Worm (Caenorhabditis elegans) whole organism, L4 larva: ENCODE measurements around the gene nhr-53.

Experiments used
- F49E8.2 ChIP-seq: sonication (generic microtip); optimal IDR thresholded peaks from 2 replicates; lab custom pipeline; 2016; ENCODE audit warnings: missing compliant biosample characterization, mild to moderate bottlenecking, missing genetic modification characterization, borderline replicate concordance
- T20F7.1 ChIP-seq: fragments of 200-800 bp; sonication (Bioruptor generic); optimal IDR thresholded peaks from 2 replicates; lab custom pipeline; 2018; ENCODE audit warnings: mild to moderate bottlenecking, missing genetic modification characterization, missing compliant biosample characterization
- Y105C5A.15 ChIP-seq: fragments of 200-800 bp; sonication (Bioruptor generic); IDR thresholded peaks from 2 replicates; pipeline ENCODE4 v1.3.6; 2022; ENCODE audit warnings: missing genetic modification characterization, missing compliant biosample characterization
- ZK337.2 ChIP-seq: fragments of 200-800 bp; sonication (Bioruptor generic); IDR thresholded peaks from 2 replicates; pipeline ENCODE4 v1.3.6; 2022; ENCODE audit warnings: missing genetic modification reagents, missing genetic modification characterization, missing compliant biosample characterization
- ZK546.5 ChIP-seq, 2 experiments: sonication (generic microtip); optimal IDR thresholded peaks; 2 replicates each; lab custom pipeline; 2017; ENCODE audit warnings: missing biosample characterization in 2 of 2, missing genetic modification characterization in 2 of 2
- ama-1 ChIP-seq: fragments of 150-350 bp; optimal IDR thresholded peaks from 2 replicates; lab custom pipeline; 2014; ENCODE audit warnings: inconsistent platforms, mixed read lengths
- arid-1 ChIP-seq: fragments of 200-800 bp; sonication (Bioruptor generic); conservative IDR thresholded peaks from 2 replicates; pipeline ENCODE4 v1.3.6; 2022; ENCODE audit warnings: missing genetic modification reagents, missing genetic modification characterization, missing compliant biosample characterization
- attf-4 ChIP-seq: sonication (generic microtip); optimal IDR thresholded peaks from 3 replicates; lab custom pipeline; 2017; ENCODE audit warnings: missing biosample characterization, missing genetic modification characterization
- ceh-44 ChIP-seq: fragments of 200-800 bp; sonication (Bioruptor generic); IDR thresholded peaks from 2 replicates; pipeline ENCODE4 v1.3.6; 2022; ENCODE audit warnings: missing genetic modification reagents, missing genetic modification characterization, missing compliant biosample characterization
- cey-2 ChIP-seq: sonication (generic microtip); optimal IDR thresholded peaks from 3 replicates; lab custom pipeline; 2017; ENCODE audit warnings: missing genetic modification characterization, mild to moderate bottlenecking, missing compliant biosample characterization, antibody characterized with exemption, borderline replicate concordance; ENCODE audit not compliant: insufficient read depth
- daf-16 ChIP-seq, 3 experiments: sonication (generic microtip); optimal IDR thresholded peaks; 2 replicates each; lab custom pipeline; 2016 to 2017; ENCODE audit warnings: missing genetic modification characterization in 3 of 3, missing genetic modification reagents in 3 of 3, mild to moderate bottlenecking in 2 of 3, missing compliant biosample characterization in 2 of 3, missing biosample characterization in 1 of 3, moderate library complexity in 1 of 3
- daf-8 ChIP-seq: fragments of 200-800 bp; sonication (Bioruptor generic); IDR thresholded peaks from 2 replicates; pipeline ENCODE4 v1.3.6; 2022; ENCODE audit warnings: missing genetic modification characterization, missing compliant biosample characterization
- dmd-8 ChIP-seq: fragments of 200-800 bp; sonication (Bioruptor generic); IDR thresholded peaks from 2 replicates; pipeline ENCODE4 v1.3.6; 2022; ENCODE audit warnings: missing genetic modification characterization, missing compliant biosample characterization
- dpl-1 ChIP-seq: fragments of 150-350 bp; optimal IDR thresholded peaks from 2 replicates; lab custom pipeline; 2014; ENCODE audit warnings: missing biosample characterization, missing genetic modification reagents, missing genetic modification characterization
- dve-1 ChIP-seq: sonication (generic microtip); optimal IDR thresholded peaks from 2 replicates; lab custom pipeline; 2017; ENCODE audit warnings: antibody characterized with exemption, mild to moderate bottlenecking, missing genetic modification characterization, missing compliant biosample characterization; ENCODE audit not compliant: insufficient read depth
- egl-43 ChIP-seq: fragments of 200-800 bp; sonication (Bioruptor generic); IDR thresholded peaks from 2 replicates; pipeline ENCODE4 v1.3.6; 2022; ENCODE audit warnings: missing genetic modification reagents, missing genetic modification characterization, missing compliant biosample characterization
- fkh-10 ChIP-seq: fragments of 150-350 bp; optimal IDR thresholded peaks from 2 replicates; lab custom pipeline; 2014; ENCODE audit warnings: missing biosample characterization, missing genetic modification reagents, missing genetic modification characterization
- hif-1 ChIP-seq, 2 experiments: sonication (generic microtip); optimal IDR thresholded peaks; 2 replicates each; lab custom pipeline; 2016 to 2017; ENCODE audit warnings: missing compliant biosample characterization in 2 of 2, missing genetic modification characterization in 2 of 2, missing genetic modification reagents in 2 of 2, missing genotype in 2 of 2, mild to moderate bottlenecking in 1 of 2
- hlh-11 ChIP-seq: fragments of 200-800 bp; sonication (Bioruptor generic); optimal IDR thresholded peaks from 2 replicates; lab custom pipeline; 2018; ENCODE audit warnings: mild to moderate bottlenecking, missing genetic modification characterization, missing compliant biosample characterization
- hmg-1.1 ChIP-seq: fragments of 200-800 bp; sonication (Bioruptor generic); IDR thresholded peaks from 2 replicates; pipeline ENCODE4 v1.3.6; 2022; ENCODE audit warnings: missing genetic modification reagents, missing genetic modification characterization, missing compliant biosample characterization
- lin-1 ChIP-seq: fragments of 200-800 bp; sonication (Bioruptor generic); IDR thresholded peaks from 2 replicates; pipeline ENCODE4 v1.3.6; 2022; ENCODE audit warnings: missing genetic modification reagents, missing genetic modification characterization, missing compliant biosample characterization
- lin-39 ChIP-seq: fragments of 150-350 bp; optimal IDR thresholded peaks from 2 replicates; lab custom pipeline; 2014; ENCODE audit warnings: missing biosample characterization, missing genetic modification reagents, missing genetic modification characterization
- mdl-1 ChIP-seq, 2 experiments: fragments of 150-350 bp in 1 of 2; sonication (generic microtip) in 1 of 2; optimal IDR thresholded peaks; 2 replicates each; lab custom pipeline; 2014 to 2017; ENCODE audit warnings: missing biosample characterization in 2 of 2, missing genetic modification characterization in 2 of 2
- mes-2 ChIP-seq: sonication (generic microtip); optimal IDR thresholded peaks from 2 replicates; lab custom pipeline; 2016; ENCODE audit warnings: missing genotype, mild to moderate bottlenecking, missing genetic modification characterization, missing compliant biosample characterization; ENCODE audit not compliant: poor library complexity, severe bottlenecking
- nhr-102 ChIP-seq: sonication (generic microtip); optimal IDR thresholded peaks from 2 replicates; lab custom pipeline; 2016; ENCODE audit warnings: mild to moderate bottlenecking, missing genetic modification characterization, moderate library complexity, missing compliant biosample characterization
- sdz-12 ChIP-seq: fragments of 200-800 bp; sonication (Bioruptor generic); optimal IDR thresholded peaks from 2 replicates; lab custom pipeline; 2018; ENCODE audit warnings: mild to moderate bottlenecking, missing genetic modification characterization, missing compliant biosample characterization
- set-16 ChIP-seq: fragments of 200-800 bp; sonication (Bioruptor generic); IDR thresholded peaks from 2 replicates; pipeline ENCODE4 v1.3.6; 2022; ENCODE audit warnings: missing genetic modification reagents, missing genetic modification characterization, missing compliant biosample characterization
- skn-1 ChIP-seq: fragments of 150-350 bp; optimal IDR thresholded peaks from 2 replicates; lab custom pipeline; 2014; ENCODE audit warnings: missing biosample characterization, missing genetic modification characterization
- spr-1 ChIP-seq: sonication (generic microtip); optimal IDR thresholded peaks from 2 replicates; lab custom pipeline; 2016; ENCODE audit warnings: mild to moderate bottlenecking, missing genetic modification characterization, missing compliant biosample characterization
- unc-62 ChIP-seq, 3 experiments: fragments of 150-350 bp in 1 of 3; sonication (generic microtip); optimal IDR thresholded peaks in 2 of 3; peaks in 1 of 3; 1 replicate in 1 of 3; 2 replicates in 2 of 3; lab custom pipeline; 2014 to 2017; ENCODE audit warnings: missing biosample characterization in 3 of 3, missing genetic modification characterization in 3 of 3, missing genetic modification reagents in 3 of 3, missing genotype in 1 of 3
- zag-1 ChIP-seq: fragments of 150-350 bp; optimal IDR thresholded peaks from 2 replicates; lab custom pipeline; 2014; ENCODE audit warnings: missing biosample characterization, missing genetic modification characterization
- zip-11 ChIP-seq: fragments of 200-800 bp; sonication (Bioruptor generic); IDR thresholded peaks from 2 replicates; pipeline ENCODE4 v1.3.6; 2022; ENCODE audit warnings: missing genetic modification characterization, missing compliant biosample characterization
- zip-2 ChIP-seq: fragments of 150-350 bp; optimal IDR thresholded peaks from 2 replicates; lab custom pipeline; 2014; ENCODE audit warnings: missing biosample characterization, missing genetic modification characterization
- ztf-11 ChIP-seq: fragments of 150-350 bp; optimal IDR thresholded peaks from 2 replicates; lab custom pipeline; 2014; ENCODE audit warnings: missing biosample characterization, missing genetic modification characterization

The nhr-53 gene

DNA sequence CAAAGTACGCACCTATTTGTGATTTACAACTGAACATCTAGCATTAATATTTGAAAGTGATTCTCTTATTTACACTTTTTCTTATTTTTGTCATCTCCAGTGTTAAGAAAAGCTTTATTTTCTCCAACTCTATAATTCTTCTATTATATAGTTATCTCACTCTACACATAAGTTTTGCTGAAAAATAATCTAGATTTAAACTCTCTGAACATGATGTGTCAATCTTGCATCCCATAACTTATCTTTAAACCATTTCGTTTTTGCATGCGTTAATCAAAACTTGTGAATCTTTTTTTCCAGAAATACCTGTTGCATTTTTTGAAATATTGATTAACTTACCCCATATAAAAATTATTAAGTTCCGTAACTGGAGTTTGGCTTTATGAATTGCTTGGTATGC is 12.2 kb downstream of the nhr-53 start, which contains the start of gene nhr-268:
Gene nhr-268 (plus strand): TSS at position 301 of the 400 bp plus-strand sequence.
- no peak for TF ChIP-seq zag-1 (tag; lab: Kevin White, UChicago)
- no peak for TF ChIP-seq hif-1 (tag; optimal IDR thresholded peaks at IDR 0.05; lab: Kevin White, UChicago)
- TF ChIP-seq skn-1 (tag; lab: Kevin White, UChicago), result no peak
- no peak for TF ChIP-seq mdl-1 (tag; optimal IDR thresholded peaks at IDR 0.05; lab: Kevin White, UChicago)
- TF ChIP-seq fkh-10 (GFP tag; lab: Kevin White, UChicago), result no peak
- no peak for TF ChIP-seq hmg-1.1 (GFP tag; lab: Robert Waterston, UW)

DNA sequence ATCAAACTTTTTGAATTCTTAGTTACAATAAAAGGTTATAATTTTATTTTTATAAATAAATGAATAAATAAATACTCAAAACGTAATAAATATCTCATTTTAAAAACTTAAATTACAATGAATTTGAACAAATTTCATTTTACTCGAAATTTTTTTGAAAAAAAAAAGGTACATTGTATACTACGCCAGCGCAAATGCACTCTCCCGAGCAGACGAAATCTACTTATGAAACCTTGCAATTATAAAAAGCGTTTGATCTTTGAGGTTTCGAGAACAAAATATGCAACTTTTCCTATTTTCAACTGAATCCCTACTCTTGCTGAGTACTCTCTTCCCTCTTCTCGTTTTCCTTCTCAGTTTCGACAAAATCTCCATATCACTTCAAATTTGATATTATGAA is 14.5 kb downstream of the nhr-53 start, which contains the start of gene nhr-197:
Gene nhr-197 (plus strand): TSS at position 301 of the 400 bp plus-strand sequence.
- TF ChIP-seq zag-1 (tag; lab: Kevin White, UChicago), result no peak
- TF ChIP-seq zip-2 (tag; lab: Kevin White, UChicago), result no peak
- no peak for TF ChIP-seq daf-8
- TF ChIP-seq sdz-12 (GFP tag; lab: Kevin White, UChicago), result no peak
- no peak for TF ChIP-seq ztf-11 (tag; lab: Kevin White, UChicago)
- peak in 1 of 2 experiments; percentile 57 for TF ChIP-seq unc-62 (GFP tag; optimal IDR thresholded peaks at IDR 0.05 in 1 of 2; lab: Kevin White, UChicago)
- TF ChIP-seq unc-62 (tag; optimal IDR thresholded peaks at IDR 0.05; lab: Kevin White, UChicago), result no peak
- TF ChIP-seq Y105C5A.15 (GFP tag; lab: Robert Waterston, UW), result no peak

- no peak for TF ChIP-seq egl-43 (GFP tag; lab: Robert Waterston, UW)
- TF ChIP-seq sdz-12 (GFP tag; lab: Kevin White, UChicago), result no peak
- no peak for TF ChIP-seq arid-1
- no peak for TF ChIP-seq zip-11
- no peak for TF ChIP-seq ztf-11 (tag; lab: Kevin White, UChicago)
- no peak for TF ChIP-seq dpl-1 (GFP tag; lab: Kevin White, UChicago)
- no peak for TF ChIP-seq ZK337.2 (GFP tag; lab: Robert Waterston, UW)
- no peak for TF ChIP-seq ZK546.5 (tag; optimal IDR thresholded peaks at IDR 0.05; lab: Kevin White, UChicago)
- TF ChIP-seq zag-1 (tag; lab: Kevin White, UChicago), result no peak
- TF ChIP-seq nhr-102, result no peak
- no peak for TF ChIP-seq dve-1 (tag; lab: Kevin White, UChicago)
- no peak for TF ChIP-seq daf-8
- no peak for TF ChIP-seq ceh-44 (GFP tag; lab: Robert Waterston, UW)
- TF ChIP-seq daf-16 (GFP tag; optimal IDR thresholded peaks at IDR 0.05; lab: Kevin White, UChicago), result no peak
- no peak for TF ChIP-seq daf-16 (tag; optimal IDR thresholded peaks at IDR 0.05; lab: Kevin White, UChicago)
- TF ChIP-seq attf-4 (tag; lab: Kevin White, UChicago), result no peak
- TF ChIP-seq F49E8.2, result no peak
These were observed 16.6 kb downstream of the nhr-53 start, which contains the start of gene nhr-196 for ce11 chrV:15685599-15685998. Gene nhr-196 (plus strand): TSS chrV:15685716.

- TF ChIP-seq ama-1 (lab: Kevin White, UChicago) (no peak), ztf-11 (tag; lab: Kevin White, UChicago) (no peak), cey-2 (tag; lab: Kevin White, UChicago) (no peak), T20F7.1 (GFP tag; lab: Kevin White, UChicago) (no peak), lin-39 (tag; lab: Kevin White, UChicago) (no peak), hlh-11 (tag; lab: Kevin White, UChicago) (no peak), fkh-10 (GFP tag; lab: Kevin White, UChicago) (no peak), attf-4 (tag; lab: Kevin White, UChicago) (no peak), lin-1 (no peak), spr-1 (tag; lab: Kevin White, UChicago) (no peak)
- TF ChIP-seq, all 104 proteins: peak for 0
These were observed 24.9 kb downstream of the nhr-53 start, which contains the start of gene nhr-52 for ce11 chrV:15677222-15677621. Gene nhr-52 (plus strand): TSS chrV:15677522.

DNA sequence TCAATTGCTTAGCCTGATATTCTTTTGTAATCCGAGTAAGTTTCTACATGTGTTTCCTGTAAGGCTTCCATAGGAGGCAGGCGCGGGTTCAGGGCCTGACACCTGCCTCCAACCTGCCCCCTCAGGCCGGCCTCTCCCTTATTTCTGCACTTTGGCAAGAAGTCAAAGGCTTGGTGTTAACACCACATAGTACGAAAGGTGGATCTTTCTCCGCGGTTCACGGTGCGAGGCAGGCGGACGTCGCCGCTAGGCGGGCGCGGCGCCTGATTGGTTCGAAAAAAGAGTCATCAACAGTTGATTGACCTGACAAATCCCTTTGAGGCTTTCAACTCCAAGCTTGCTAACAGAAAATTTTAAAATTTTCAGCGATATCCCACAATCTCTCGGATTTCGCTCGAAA is 27.3 kb downstream of the nhr-53 start:
- TF ChIP-seq dmd-8 (0 out of 2 replicates have a peak, but pooled peaks have one; percentile 31), mes-2 (tag; lab: Kevin White, UChicago) (no peak), set-16 (GFP tag; lab: Robert Waterston, UW) (peak; percentile 55)
